Fruit fly (Drosophila melanogaster) whole organism, embryonic: ENCODE measurements around the gene Syx18.

ENCODE experiments used
- Bgb ChIP-seq: fragments of 200-800 bp; sonication (Bioruptor generic); IDR thresholded peaks from 2 replicates; pipeline ENCODE4 v1.3.6; 2022; ENCODE audit warnings: missing biosample characterization, missing genetic modification characterization; ENCODE audit not compliant: partially characterized antibody
- Blimp-1 ChIP-seq: fragments of 200-800 bp; sonication (Bioruptor generic); optimal IDR thresholded peaks from 3 replicates; lab custom pipeline; 2018; ENCODE audit warnings: missing biosample characterization, missing genetic modification characterization, mild to moderate bottlenecking, moderate library complexity, missing genetic modification reagents
- CG12769 ChIP-seq: fragments of 200-800 bp; sonication (Bioruptor generic); optimal IDR thresholded peaks from 2 replicates; lab custom pipeline; 2019; ENCODE audit warnings: missing biosample characterization, mild to moderate bottlenecking, missing genetic modification characterization, moderate library complexity
- CG13894 ChIP-seq: fragments of 200-800 bp; sonication (Bioruptor generic); optimal IDR thresholded peaks from 3 replicates; lab custom pipeline; 2018; ENCODE audit warnings: missing biosample characterization, mild to moderate bottlenecking, missing genetic modification characterization, moderate library complexity
- CG14014 ChIP-seq: fragments of 200-800 bp; sonication (Bioruptor generic); IDR thresholded peaks from 2 replicates; pipeline ENCODE4 v1.3.6; 2022; ENCODE audit warnings: missing biosample characterization, missing genetic modification characterization
- CG1602 ChIP-seq: fragments of 200-800 bp; sonication (Bioruptor generic); optimal IDR thresholded peaks from 3 replicates; lab custom pipeline; 2016; ENCODE audit warnings: missing biosample characterization, missing genetic modification characterization
- CG2202 ChIP-seq: fragments of 200-800 bp; sonication (Bioruptor generic); optimal IDR thresholded peaks from 2 replicates; lab custom pipeline; 2018; ENCODE audit warnings: missing biosample characterization, mild to moderate bottlenecking, missing genetic modification characterization
- CG2712 ChIP-seq: fragments of 200-800 bp; optimal IDR thresholded peaks from 3 replicates; lab custom pipeline; 2019; ENCODE audit warnings: missing biosample characterization, mild to moderate bottlenecking, missing genetic modification characterization, moderate library complexity
- CG3407 ChIP-seq: fragments of 200-800 bp; sonication (Bioruptor generic); optimal IDR thresholded peaks from 2 replicates; lab custom pipeline; 2018; ENCODE audit warnings: missing biosample characterization, mild to moderate bottlenecking, missing genetic modification characterization
- CG9215 ChIP-seq: fragments of 200-800 bp; sonication (Bioruptor generic); IDR thresholded peaks from 2 replicates; pipeline ENCODE4 v1.3.6; 2022; ENCODE audit warnings: missing biosample characterization, missing genetic modification characterization
- CG9727 ChIP-seq: fragments of 200-800 bp; sonication (Bioruptor generic); optimal IDR thresholded peaks from 3 replicates; lab custom pipeline; 2017; ENCODE audit warnings: missing biosample characterization, mild to moderate bottlenecking, missing genetic modification characterization
- CrebB ChIP-seq: fragments of 200-800 bp; sonication (Bioruptor generic); optimal IDR thresholded peaks from 3 replicates; lab custom pipeline; 2018; ENCODE audit warnings: missing biosample characterization, mild to moderate bottlenecking, missing genetic modification characterization
- Deaf1 ChIP-seq: fragments of 200-800 bp; optimal IDR thresholded peaks from 3 replicates; lab custom pipeline; 2019; ENCODE audit warnings: missing biosample characterization, mild to moderate bottlenecking, missing genetic modification characterization, moderate library complexity
- MBD-R2 ChIP-seq: fragments of 200-800 bp; sonication (Bioruptor generic); IDR thresholded peaks from 2 replicates; pipeline ENCODE4 v1.3.6; 2022; ENCODE audit warnings: missing biosample characterization, missing genetic modification characterization
- abd-A ChIP-seq: fragments of 200-800 bp; sonication (Bioruptor generic); optimal IDR thresholded peaks from 3 replicates; lab custom pipeline; 2019; ENCODE audit warnings: missing biosample characterization, mild to moderate bottlenecking, missing genetic modification characterization, moderate library complexity
- ash1 ChIP-seq: fragments of 200-800 bp; sonication (Bioruptor generic); optimal IDR thresholded peaks from 2 replicates; lab custom pipeline; 2018; ENCODE audit warnings: missing biosample characterization, mild to moderate bottlenecking, missing genetic modification characterization
- bowl ChIP-seq: fragments of 200-800 bp; sonication (Bioruptor generic); IDR thresholded peaks from 2 replicates; pipeline ENCODE4 v1.3.6; 2022; ENCODE audit warnings: missing biosample characterization, missing genetic modification characterization
- br ChIP-seq: fragments of >200 bp; optimal IDR thresholded peaks from 2 replicates; lab custom pipeline; 2017
- chinmo ChIP-seq: fragments of 200-800 bp; sonication (Bioruptor generic); IDR thresholded peaks from 4 replicates; pipeline ENCODE4 v1.3.6; 2022; ENCODE audit warnings: missing biosample characterization, missing genetic modification characterization; ENCODE audit not compliant: partially characterized antibody
- chm ChIP-seq: fragments of 200-800 bp; sonication (Bioruptor generic); IDR thresholded peaks from 2 replicates; pipeline ENCODE4 v1.3.6; 2022; ENCODE audit warnings: missing biosample characterization, missing genetic modification characterization
- corto ChIP-seq: fragments of 200-800 bp; sonication (Bioruptor generic); optimal IDR thresholded peaks from 2 replicates; lab custom pipeline; 2016; ENCODE audit warnings: missing biosample characterization, mild to moderate bottlenecking, missing genetic modification characterization, moderate library complexity
- cwo ChIP-seq: fragments of 200-800 bp; sonication (Bioruptor generic); optimal IDR thresholded peaks from 3 replicates; lab custom pipeline; 2017; ENCODE audit warnings: missing biosample characterization, missing genetic modification characterization, mild to moderate bottlenecking, moderate library complexity, missing genetic modification reagents
- dmrt11E ChIP-seq: fragments of 200-800 bp; sonication (Bioruptor generic); optimal IDR thresholded peaks from 3 replicates; lab custom pipeline; 2018; ENCODE audit warnings: missing biosample characterization, mild to moderate bottlenecking, missing genetic modification characterization, moderate library complexity
- eve ChIP-seq, 2 experiments: fragments of >200 bp; optimal IDR thresholded peaks; 2 replicates each; lab custom pipeline; 2017; ENCODE audit warnings: missing biosample characterization in 2 of 2, missing genetic modification characterization in 2 of 2
- grau ChIP-seq: fragments of 200-800 bp; optimal IDR thresholded peaks from 3 replicates; lab custom pipeline; 2019; ENCODE audit warnings: missing biosample characterization, mild to moderate bottlenecking, missing genetic modification characterization, moderate library complexity
- grn ChIP-seq: fragments of 200-800 bp; sonication (Bioruptor generic); optimal IDR thresholded peaks from 3 replicates; lab custom pipeline; 2017; ENCODE audit warnings: missing biosample characterization, missing genetic modification characterization
- kni ChIP-seq: fragments of 200-800 bp; sonication (Bioruptor generic); optimal IDR thresholded peaks from 3 replicates; lab custom pipeline; 2017; ENCODE audit warnings: mild to moderate bottlenecking, missing biosample characterization, missing genetic modification reagents, missing genetic modification characterization
- lbe ChIP-seq: fragments of 200-800 bp; sonication (Bioruptor generic); optimal IDR thresholded peaks from 2 replicates; lab custom pipeline; 2016; ENCODE audit warnings: missing biosample characterization, mild to moderate bottlenecking, missing genetic modification characterization
- nom ChIP-seq: fragments of 200-800 bp; sonication (Bioruptor generic); optimal IDR thresholded peaks from 2 replicates; lab custom pipeline; 2017; ENCODE audit warnings: missing biosample characterization, missing genetic modification characterization, mild to moderate bottlenecking, moderate library complexity, missing genetic modification reagents
- pros ChIP-seq: fragments of 200-800 bp; sonication (Bioruptor generic); optimal IDR thresholded peaks from 3 replicates; lab custom pipeline; 2019; ENCODE audit warnings: missing biosample characterization, mild to moderate bottlenecking, missing genetic modification characterization, moderate library complexity
- psq ChIP-seq: fragments of 200-800 bp; sonication (Bioruptor generic); optimal IDR thresholded peaks from 2 replicates; lab custom pipeline; 2017; ENCODE audit warnings: missing biosample characterization, missing genetic modification characterization
- pum ChIP-seq: fragments of 200-800 bp; sonication (Bioruptor generic); optimal IDR thresholded peaks from 2 replicates; lab custom pipeline; 2016; ENCODE audit warnings: missing biosample characterization, missing genetic modification characterization
- scrt ChIP-seq: fragments of 200-800 bp; sonication (Bioruptor generic); optimal IDR thresholded peaks from 2 replicates; lab custom pipeline; 2018; ENCODE audit warnings: missing biosample characterization, mild to moderate bottlenecking, missing genetic modification characterization, moderate library complexity
- sd ChIP-seq: fragments of 200-800 bp; sonication (Bioruptor generic); optimal IDR thresholded peaks from 3 replicates; lab custom pipeline; 2018; ENCODE audit warnings: missing biosample characterization, mild to moderate bottlenecking, missing genetic modification characterization, moderate library complexity
- sens ChIP-seq: fragments of 200-800 bp; sonication (Bioruptor generic); peaks from one replicate; lab custom pipeline; 2016; ENCODE audit warnings: missing biosample characterization, missing genetic modification characterization
- shn ChIP-seq: fragments of 200-800 bp; sonication (Bioruptor generic); optimal IDR thresholded peaks from 3 replicates; lab custom pipeline; 2016; ENCODE audit warnings: missing biosample characterization, missing genetic modification characterization
- sug ChIP-seq: fragments of 200-800 bp; optimal IDR thresholded peaks from 2 replicates; lab custom pipeline; 2019; ENCODE audit warnings: missing biosample characterization, mild to moderate bottlenecking, missing genetic modification characterization, moderate library complexity
- unc-4 ChIP-seq: fragments of 200-800 bp; sonication (Bioruptor generic); IDR thresholded peaks from 2 replicates; pipeline ENCODE4 v1.3.6; 2022; ENCODE audit warnings: missing biosample characterization, missing genetic modification characterization; ENCODE audit not compliant: partially characterized antibody
- vvl ChIP-seq: fragments of 200-800 bp; sonication (Bioruptor generic); IDR thresholded peaks from 2 replicates; pipeline ENCODE4 v1.3.6; 2022; ENCODE audit warnings: missing biosample characterization, missing genetic modification characterization
- zf30C ChIP-seq: fragments of 200-800 bp; sonication (Bioruptor generic); optimal IDR thresholded peaks from 3 replicates; lab custom pipeline; 2018; ENCODE audit warnings: missing biosample characterization, mild to moderate bottlenecking, missing genetic modification characterization

Gene Syx18

dm6 chr3R:24603399-24604131, 21.8 kb downstream of the Syx18 start:
- TF ChIP-seq pros (peak; percentile 66), Deaf1 (tag; lab: Kevin White, UChicago) (peak; percentile 77), cwo (GFP tag; lab: Kevin White, UChicago) (peak; percentile 5), nom (GFP tag; lab: Kevin White, UChicago) (peak; percentile 80), CG2712 (peak; percentile 11), bowl (no peak), eve (GFP tag; optimal IDR thresholded peaks at IDR 0.05; lab: Kevin White, UChicago) (peak in 1 of 2 experiments; percentile 25), chm (GFP tag; lab: Robert Waterston, UW) (0 out of 2 replicates have a peak, but pooled peaks have one; percentile 23), abd-A (tag; lab: Kevin White, UChicago) (peak; percentile 42), CG9215 (no peak), pum (GFP tag; lab: Kevin White, UChicago) (no peak), kni (peak; percentile 1), grau (tag; lab: Kevin White, UChicago) (no peak), vvl (GFP tag; lab: Robert Waterston, UW) (peak; percentile 93), CG12769 (peak; percentile 90), shn (no peak), Bgb (GFP tag; lab: Robert Waterston, UW) (0 out of 2 replicates have a peak, but pooled peaks have one; percentile 7), CG9727 (peak; percentile 10), Blimp-1 (GFP tag; lab: Kevin White, UChicago) (peak; percentile 42), sd (tag; lab: Kevin White, UChicago) (peak; percentile 37), MBD-R2 (GFP tag; lab: Robert Waterston, UW) (no peak), CG13894 (tag; lab: Kevin White, UChicago) (peak; percentile 81), zf30C (GFP tag; lab: Kevin White, UChicago) (peak; percentile 45), psq (no peak), chinmo (GFP tag; lab: Robert Waterston, UW) (peak; percentile 67; the same call in 2 of the 4 replicates), lbe (GFP tag; lab: Kevin White, UChicago) (peak; percentile 62), scrt (GFP tag; lab: Kevin White, UChicago) (no peak), sug (tag; lab: Kevin White, UChicago) (peak; percentile 3), sens (GFP tag; lab: Kevin White, UChicago) (peak; percentile 83), corto (GFP tag; lab: Kevin White, UChicago) (peak; percentile 58), br (no peak), CG3407 (GFP tag; lab: Kevin White, UChicago) (no peak), grn (peak; percentile 47), unc-4 (no peak), ash1 (GFP tag; lab: Kevin White, UChicago) (no peak), CrebB (tag; lab: Kevin White, UChicago) (no peak), dmrt11E (tag; lab: Kevin White, UChicago) (no peak), CG2202 (no peak), CG1602 (GFP tag; lab: Kevin White, UChicago) (no peak)

dm6 chr3R:24601069-24601468, 24.3 kb downstream of the Syx18 start:
- TF ChIP-seq CG14014 (GFP tag; lab: Robert Waterston, UW) = 0 out of 2 replicates have a peak, but pooled peaks have one; percentile 24
- no peak for TF ChIP-seq CG2712
- TF ChIP-seq bowl = no peak
